Comparison of ENCODE assay signal across 6 fruit fly cellular contexts in the genomic region with DNA sequence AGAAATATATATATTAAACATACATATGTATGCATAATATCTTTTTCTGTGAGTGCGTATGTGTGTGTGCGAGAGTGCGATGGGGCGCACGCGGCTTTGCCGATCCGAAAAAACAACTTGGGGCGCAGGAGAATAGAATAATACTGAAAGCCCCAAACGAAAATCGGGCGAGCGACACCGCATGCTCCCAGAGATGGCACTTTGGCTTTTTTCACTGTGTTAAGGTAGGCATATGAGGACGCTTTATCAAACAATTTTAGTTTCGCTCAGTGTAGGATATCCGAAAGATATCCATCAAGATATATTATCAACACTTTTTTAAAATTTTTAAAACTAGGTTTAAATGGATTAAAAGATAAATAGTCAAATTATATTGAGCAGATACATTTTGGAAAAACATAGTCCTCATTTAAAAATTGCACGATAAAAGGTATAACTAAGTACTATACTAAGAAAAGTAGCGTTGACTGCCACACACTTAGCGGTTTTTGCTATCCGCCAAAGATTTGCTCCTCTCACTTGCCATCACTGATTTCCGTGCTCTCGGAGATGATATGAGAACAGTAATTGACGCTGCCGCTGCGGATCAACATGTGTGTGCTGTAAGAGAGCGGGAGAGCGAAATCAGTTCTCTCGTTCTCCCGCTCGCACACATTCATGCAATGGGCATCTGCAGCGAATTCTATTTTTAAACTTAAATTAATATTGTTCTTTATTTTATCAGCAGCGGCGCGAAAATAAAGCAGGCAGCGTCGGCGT.
TF ChIP-seq lines count a peak whose summit lies in the region.

No protein-coding gene starts in this region.

- no peak for TF ChIP-seq CTCF in whole organism, embryonic (GFP tag; optimal IDR thresholded peaks at IDR 0.05; lab: Kevin White, UChicago)

TF ChIP-seq in whole organism, 6 proteins besides CTCF, POLR2A, EP300 and RAD21:
- no peak for TF ChIP-seq CG8478 (optimal IDR thresholded peaks at IDR 0.05; lab: Kevin White, UChicago)
- peak; percentile 89 for TF ChIP-seq Dll (optimal IDR thresholded peaks at IDR 0.05; lab: Kevin White, UChicago)

TF ChIP-seq in whole organism, adult, 20 proteins besides CTCF, POLR2A, EP300 and RAD21 (continues in another document):
- TF ChIP-seq Crg-1 (GFP tag; optimal IDR thresholded peaks at IDR 0.05; lab: Kevin White, UChicago) (peak; percentile 57), bab1 (GFP tag; optimal IDR thresholded peaks at IDR 0.05; lab: Kevin White, UChicago) (peak; percentile 22), CG14711 (tag; optimal IDR thresholded peaks at IDR 0.05; lab: Kevin White, UChicago) (no peak), CG7045 (GFP tag; optimal IDR thresholded peaks at IDR 0.05; lab: Kevin White, UChicago) (peak; percentile 21), CG7101 (tag; optimal IDR thresholded peaks at IDR 0.05; lab: Kevin White, UChicago) (peak; percentile 66), Mnt (GFP tag; optimal IDR thresholded peaks at IDR 0.05; lab: Kevin White, UChicago) (peak; percentile 84), ovo (GFP tag; optimal IDR thresholded peaks at IDR 0.05; lab: Kevin White, UChicago) (no peak), CG11617 (GFP tag; optimal IDR thresholded peaks at IDR 0.05; lab: Kevin White, UChicago) (peak; percentile 72), Clk (GFP tag; optimal IDR thresholded peaks at IDR 0.05; lab: Kevin White, UChicago) (no peak), cic (GFP tag; optimal IDR thresholded peaks at IDR 0.05; lab: Kevin White, UChicago) (no peak), CG5204 (GFP tag; optimal IDR thresholded peaks at IDR 0.05; lab: Kevin White, UChicago) (peak; percentile 80), CG33017 (tag; optimal IDR thresholded peaks at IDR 0.05; lab: Kevin White, UChicago) (peak; percentile 23), Hr96 (GFP tag; optimal IDR thresholded peaks at IDR 0.05; lab: Kevin White, UChicago) (peak; percentile 74), pad (GFP tag; optimal IDR thresholded peaks at IDR 0.05; lab: Kevin White, UChicago) (peak; percentile 33), CG12768 (GFP tag; optimal IDR thresholded peaks at IDR 0.05; lab: Kevin White, UChicago) (peak; percentile 45), tj (GFP tag; optimal IDR thresholded peaks at IDR 0.05; lab: Kevin White, UChicago) (peak; percentile 30)

TF ChIP-seq in whole organism, embryonic, 481 proteins besides CTCF, POLR2A, EP300 and RAD21 (continues in another document):
- TF ChIP-seq gt (GFP tag; IDR thresholded peaks at IDR 0.05; lab: Robert Waterston, UW) (no peak), Camta (GFP tag; optimal IDR thresholded peaks at IDR 0.05; lab: Kevin White, UChicago) (peak; percentile 69), dmrt99B (tag; optimal IDR thresholded peaks at IDR 0.05; lab: Kevin White, UChicago) (peak; percentile 67), CG2116 (GFP tag; optimal IDR thresholded peaks at IDR 0.05; lab: Kevin White, UChicago) (peak; percentile 14), cato (GFP tag; optimal IDR thresholded peaks at IDR 0.05; lab: Kevin White, UChicago; ENCODE audit: borderline replicate concordance) (peak; percentile 13), inv (GFP tag; IDR thresholded peaks at IDR 0.05; lab: Robert Waterston, UW; ENCODE audit: partially characterized antibody) (no peak), CG10654 (GFP tag; optimal IDR thresholded peaks at IDR 0.05; lab: Kevin White, UChicago) (peak; percentile 61), nerfin-2 (GFP tag; IDR thresholded peaks at IDR 0.05; lab: Robert Waterston, UW; ENCODE audit: partially characterized antibody) (no peak), usp (GFP tag; optimal IDR thresholded peaks at IDR 0.05; lab: Kevin White, UChicago) (no peak), MBD-R2 (GFP tag; IDR thresholded peaks at IDR 0.05; lab: Robert Waterston, UW) (0 out of 2 replicates have a peak, but pooled peaks have one; percentile 15), NFAT (GFP tag; IDR thresholded peaks at IDR 0.05; lab: Robert Waterston, UW) (peak; percentile 29; the same call in 1 of the 2 replicates), CG10209 (GFP tag; optimal IDR thresholded peaks at IDR 0.05; lab: Kevin White, UChicago) (peak; percentile 75), ci (GFP tag; IDR thresholded peaks at IDR 0.05; lab: Robert Waterston, UW) (peak; percentile 56; the same call in 1 of the 3 replicates), CG7987 (GFP tag; optimal IDR thresholded peaks at IDR 0.05; lab: Kevin White, UChicago) (no peak), CG4730 (GFP tag; IDR thresholded peaks at IDR 0.05; lab: Robert Waterston, UW) (no peak)

TF ChIP-seq in whole organism, prepupa, 60 proteins besides CTCF, POLR2A, EP300 and RAD21 (continues in another document):
- peak; percentile 62 for TF ChIP-seq CG4318 (GFP tag; optimal IDR thresholded peaks at IDR 0.05; lab: Kevin White, UChicago)
- TF ChIP-seq achi (GFP tag; optimal IDR thresholded peaks at IDR 0.05; lab: Kevin White, UChicago): peak; percentile 55
- peak; percentile 95 for TF ChIP-seq Eip78C (GFP tag; lab: Kevin White, UChicago)
- TF ChIP-seq lz (GFP tag; optimal IDR thresholded peaks at IDR 0.05; lab: Kevin White, UChicago): peak; percentile 80
- no peak for TF ChIP-seq Hr38 (GFP tag; optimal IDR thresholded peaks at IDR 0.05; lab: Kevin White, UChicago)
- TF ChIP-seq OdsH (GFP tag; optimal IDR thresholded peaks at IDR 0.05; lab: Kevin White, UChicago): peak; percentile 67
- peak; percentile 26 for TF ChIP-seq CG11762 (GFP tag; optimal IDR thresholded peaks at IDR 0.05; lab: Kevin White, UChicago; ENCODE audit: insufficient read depth)
- TF ChIP-seq Met (GFP tag; optimal IDR thresholded peaks at IDR 0.05; lab: Kevin White, UChicago): peak; percentile 80
- TF ChIP-seq CG7368 (GFP tag; optimal IDR thresholded peaks at IDR 0.05; lab: Kevin White, UChicago): peak; percentile 34
- TF ChIP-seq topi (GFP tag; optimal IDR thresholded peaks at IDR 0.05; lab: Kevin White, UChicago): peak; percentile 77
- peak; percentile 58 for TF ChIP-seq CG6792 (GFP tag; optimal IDR thresholded peaks at IDR 0.05; lab: Kevin White, UChicago)
- peak; percentile 39 for TF ChIP-seq CG6276 (GFP tag; optimal IDR thresholded peaks at IDR 0.05; lab: Kevin White, UChicago)
- peak; percentile 24 for TF ChIP-seq CG9139 (GFP tag; optimal IDR thresholded peaks at IDR 0.05; lab: Kevin White, UChicago)
- TF ChIP-seq net (GFP tag; optimal IDR thresholded peaks at IDR 0.05; lab: Kevin White, UChicago): peak; percentile 68
- TF ChIP-seq Hr39 (GFP tag; optimal IDR thresholded peaks at IDR 0.05; lab: Kevin White, UChicago): peak; percentile 72
- TF ChIP-seq acj6 (GFP tag; optimal IDR thresholded peaks at IDR 0.05; lab: Kevin White, UChicago): peak; percentile 55

TF ChIP-seq in whole organism, pupa, 21 proteins besides CTCF, POLR2A, EP300 and RAD21 (continues in another document):
- TF ChIP-seq CG17806 (tag; optimal IDR thresholded peaks at IDR 0.05; lab: Kevin White, UChicago) (peak; percentile 48), CG15710 (tag; optimal IDR thresholded peaks at IDR 0.05; lab: Kevin White, UChicago) (peak; percentile 61), rn (GFP tag; IDR thresholded peaks at IDR 0.05; lab: Robert Waterston, UW) (no peak), Pif1B (GFP tag; optimal IDR thresholded peaks at IDR 0.05; lab: Kevin White, UChicago) (peak; percentile 13), CG13204 (GFP tag; optimal IDR thresholded peaks at IDR 0.05; lab: Kevin White, UChicago) (no peak), CG14655 (GFP tag; optimal IDR thresholded peaks at IDR 0.05; lab: Kevin White, UChicago) (peak; percentile 74), CG9948 (tag; optimal IDR thresholded peaks at IDR 0.05; lab: Kevin White, UChicago) (peak; percentile 54), D1 (tag; optimal IDR thresholded peaks at IDR 0.05; lab: Kevin White, UChicago) (no peak), Ets98B (GFP tag; IDR thresholded peaks at IDR 0.05; lab: Robert Waterston, UW) (no peak; the same call in 1 of the 2 replicates), CG32121 (GFP tag; IDR thresholded peaks at IDR 0.05; lab: Robert Waterston, UW) (peak; percentile 14; the same call in 1 of the 2 replicates), EcR (GFP tag; optimal IDR thresholded peaks at IDR 0.05; lab: Kevin White, UChicago) (no peak), CG12605 (GFP tag; IDR thresholded peaks at IDR 0.05; lab: Robert Waterston, UW) (peak; percentile 37; the same call in 1 of the 2 replicates), CG4496 (GFP tag; IDR thresholded peaks at IDR 0.05; lab: Robert Waterston, UW) (peak; percentile 38; the same call in 1 of the 3 replicates), CG34367 (tag; optimal IDR thresholded peaks at IDR 0.05; lab: Kevin White, UChicago) (peak; percentile 55), CG8301 (tag; optimal IDR thresholded peaks at IDR 0.05; lab: Kevin White, UChicago) (peak; percentile 63), Pif1A (GFP tag; optimal IDR thresholded peaks at IDR 0.05; lab: Kevin White, UChicago) (peak; percentile 27), gl (tag; optimal IDR thresholded peaks at IDR 0.05; lab: Kevin White, UChicago) (no peak), CG10348 (GFP tag; IDR thresholded peaks at IDR 0.05; lab: Robert Waterston, UW) (no peak)

TF ChIP-seq in whole organism, wandering third instar larva, 38 proteins besides CTCF, POLR2A, EP300 and RAD21 (continues in another document):
- TF ChIP-seq br (GFP tag; optimal IDR thresholded peaks at IDR 0.05; lab: Kevin White, UChicago) (peak; percentile 64), tai (GFP tag; optimal IDR thresholded peaks at IDR 0.05; lab: Kevin White, UChicago) (no peak), h (GFP tag; optimal IDR thresholded peaks at IDR 0.05; lab: Kevin White, UChicago) (peak; percentile 73), GATAd (GFP tag; optimal IDR thresholded peaks at IDR 0.05; lab: Kevin White, UChicago) (no peak), OdsH (GFP tag; optimal IDR thresholded peaks at IDR 0.05; lab: Kevin White, UChicago) (peak; percentile 63), dsf (GFP tag; optimal IDR thresholded peaks at IDR 0.05; lab: Kevin White, UChicago; ENCODE audit: borderline replicate concordance) (no peak), lola (GFP tag; optimal IDR thresholded peaks at IDR 0.05; lab: Kevin White, UChicago) (no peak), rgr (GFP tag; optimal IDR thresholded peaks at IDR 0.05; lab: Kevin White, UChicago) (peak; percentile 72), fru (GFP tag; optimal IDR thresholded peaks at IDR 0.05; lab: Kevin White, UChicago) (peak; percentile 83), pan (optimal IDR thresholded peaks at IDR 0.05; lab: Kevin White, UChicago) (no peak), sage (GFP tag; optimal IDR thresholded peaks at IDR 0.05; lab: Kevin White, UChicago) (peak; percentile 61), psq (GFP tag; optimal IDR thresholded peaks at IDR 0.05; lab: Kevin White, UChicago) (peak; percentile 71), foxo (GFP tag; optimal IDR thresholded peaks at IDR 0.05; lab: Kevin White, UChicago) (peak in 1 of 2 experiments; percentile 80), CG32264 (GFP tag; optimal IDR thresholded peaks at IDR 0.05; lab: Kevin White, UChicago) (no peak), Vsx2 (GFP tag; optimal IDR thresholded peaks at IDR 0.05; lab: Kevin White, UChicago; ENCODE audit: partially characterized antibody) (no peak), brk (GFP tag; optimal IDR thresholded peaks at IDR 0.05; lab: Kevin White, UChicago) (no peak), jim (GFP tag; optimal IDR thresholded peaks at IDR 0.05; lab: Kevin White, UChicago) (no peak), Sp1 (GFP tag; optimal IDR thresholded peaks at IDR 0.05; lab: Kevin White, UChicago) (peak; percentile 77), woc (GFP tag; optimal IDR thresholded peaks at IDR 0.05; lab: Kevin White, UChicago) (peak; percentile 97)
